Worm (Caenorhabditis elegans): ENCODE results near the gene clip-1.

clip-1 gene

ce11 chrIII:9228190-9228589, 40.7 kb downstream of the clip-1 start:
- TF ChIP-seq nhr-48 (tag; optimal IDR thresholded peaks at IDR 0.05), result no peak
- TF ChIP-seq madf-9 (GFP tag; conservative IDR thresholded peaks at IDR 0.05), result no peak
- no peak for TF ChIP-seq Y105C5A.15 (GFP tag; IDR thresholded peaks at IDR 0.05)
- TF ChIP-seq zfp-3 (GFP tag; conservative IDR thresholded peaks at IDR 0.05), result no peak
- peak; percentile 76 for TF ChIP-seq lin-38 (GFP tag; IDR thresholded peaks at IDR 0.05)
- TF ChIP-seq Y5F2A.4 (GFP tag; optimal IDR thresholded peaks at IDR 0.05), result no peak
- no peak for TF ChIP-seq dmd-9 (GFP tag; IDR thresholded peaks at IDR 0.05)
- peak; percentile 87 for TF ChIP-seq dpl-1 (GFP tag; optimal IDR thresholded peaks at IDR 0.05)
- TF ChIP-seq daf-16 (GFP tag; optimal IDR thresholded peaks at IDR 0.05), result no peak
- TF ChIP-seq daf-16 (tag; optimal IDR thresholded peaks at IDR 0.05), result peak; percentile 23
- TF ChIP-seq ctbp-1 (GFP tag; IDR thresholded peaks at IDR 0.05), result no peak
- no peak for TF ChIP-seq php-3 (GFP tag; IDR thresholded peaks at IDR 0.05)
- no peak for TF ChIP-seq mxl-3 (GFP tag; optimal IDR thresholded peaks at IDR 0.05)
- no peak for TF ChIP-seq tag-97 (GFP tag; IDR thresholded peaks at IDR 0.05)
- no peak for TF ChIP-seq daf-12 (tag; optimal IDR thresholded peaks at IDR 0.05)
- no peak for TF ChIP-seq T26A8.4 (GFP tag; IDR thresholded peaks at IDR 0.05)
- TF ChIP-seq unc-130 (GFP tag; optimal IDR thresholded peaks at IDR 0.05), result no peak
- TF ChIP-seq cey-2 (tag; optimal IDR thresholded peaks at IDR 0.05; ENCODE audit: borderline replicate concordance, insufficient read depth), result no peak
- no peak for TF ChIP-seq lim-7 (GFP tag; IDR thresholded peaks at IDR 0.05)
- TF ChIP-seq daf-19 (GFP tag; conservative IDR thresholded peaks at IDR 0.05), result no peak
- no peak for TF ChIP-seq F49E8.2 (tag; optimal IDR thresholded peaks at IDR 0.05; ENCODE audit: borderline replicate concordance)
- TF ChIP-seq madf-5 (GFP tag; IDR thresholded peaks at IDR 0.05), result no peak
- TF ChIP-seq dve-1 (tag; optimal IDR thresholded peaks at IDR 0.05; ENCODE audit: insufficient read depth), result peak; percentile 4
- no peak for TF ChIP-seq ZK337.2 (GFP tag; IDR thresholded peaks at IDR 0.05)
- TF ChIP-seq nhr-111 (GFP tag; optimal IDR thresholded peaks at IDR 0.05), result no peak
- TF ChIP-seq ztf-11 (tag; optimal IDR thresholded peaks at IDR 0.05), result no peak
- TF ChIP-seq F37D6.2 (tag; optimal IDR thresholded peaks at IDR 0.05), result no peak
- peak in 1 of 2 experiments; percentile 41 for TF ChIP-seq unc-62 (GFP tag; optimal IDR thresholded peaks at IDR 0.05 in 1 of 2)
- no peak for TF ChIP-seq unc-62 (tag; optimal IDR thresholded peaks at IDR 0.05)
- TF ChIP-seq ces-1 (GFP tag; optimal IDR thresholded peaks at IDR 0.05), result no peak
- TF ChIP-seq lin-15B (tag; optimal IDR thresholded peaks at IDR 0.05), result no peak
- TF ChIP-seq zip-2 (tag; optimal IDR thresholded peaks at IDR 0.05), result no peak
- peak; percentile 35 for TF ChIP-seq hlh-30 (tag; optimal IDR thresholded peaks at IDR 0.05; ENCODE audit: insufficient read depth)
- TF ChIP-seq D1046.2 (GFP tag; IDR thresholded peaks at IDR 0.05), result no peak
- no peak for TF ChIP-seq nhr-76 (tag; optimal IDR thresholded peaks at IDR 0.05)
- no peak for TF ChIP-seq snpc-4 (tag; optimal IDR thresholded peaks at IDR 0.05)
- no peak for TF ChIP-seq ztf-7 (tag; optimal IDR thresholded peaks at IDR 0.05)
- TF ChIP-seq egl-27 (tag; optimal IDR thresholded peaks at IDR 0.05), result no peak
- no peak for TF ChIP-seq mdl-1 (tag; optimal IDR thresholded peaks at IDR 0.05)
- TF ChIP-seq lir-3 (tag; optimal IDR thresholded peaks at IDR 0.05), result no peak
- TF ChIP-seq lin-29 (GFP tag; IDR thresholded peaks at IDR 0.05), result no peak
- TF ChIP-seq zag-1 (tag; optimal IDR thresholded peaks at IDR 0.05), result no peak
- TF ChIP-seq mxl-2 (GFP tag; conservative IDR thresholded peaks at IDR 0.05), result no peak
- no peak for TF ChIP-seq nhr-11 (tag; optimal IDR thresholded peaks at IDR 0.05)
- no peak for TF ChIP-seq snpc-1.2 (GFP tag; IDR thresholded peaks at IDR 0.05)
- no peak for TF ChIP-seq egl-43 (GFP tag; IDR thresholded peaks at IDR 0.05)
- no peak for TF ChIP-seq skn-1 (tag; optimal IDR thresholded peaks at IDR 0.05)
- TF ChIP-seq F10B5.3 (tag; optimal IDR thresholded peaks at IDR 0.05), result no peak
- no peak for TF ChIP-seq arid-1 (GFP tag; conservative IDR thresholded peaks at IDR 0.05)
- no peak for TF ChIP-seq duxl-1 (tag; optimal IDR thresholded peaks at IDR 0.05; ENCODE audit: poor library complexity)
- no peak for TF ChIP-seq zfp-2 (tag; optimal IDR thresholded peaks at IDR 0.05)
- TF ChIP-seq mep-1 (tag; optimal IDR thresholded peaks at IDR 0.05), result peak; percentile 41
- TF ChIP-seq aly-2 (tag; optimal IDR thresholded peaks at IDR 0.05), result no peak
